Worm (Caenorhabditis elegans): ENCODE data around the gene klf-2.

klf-2 gene

ce11 chrV:20654350-20654749 lies 31.1 kb upstream of the klf-2 start, which contains the start of gene mnr-1:
TSS of gene mnr-1 (plus strand) at chrV:20654650.
- TF ChIP-seq lin-26 (GFP tag; IDR thresholded peaks at IDR 0.05) (no peak), F57C9.4 (tag; optimal IDR thresholded peaks at IDR 0.05) (no peak), T07F8.4 (tag; optimal IDR thresholded peaks at IDR 0.05) (no peak)

DNA sequence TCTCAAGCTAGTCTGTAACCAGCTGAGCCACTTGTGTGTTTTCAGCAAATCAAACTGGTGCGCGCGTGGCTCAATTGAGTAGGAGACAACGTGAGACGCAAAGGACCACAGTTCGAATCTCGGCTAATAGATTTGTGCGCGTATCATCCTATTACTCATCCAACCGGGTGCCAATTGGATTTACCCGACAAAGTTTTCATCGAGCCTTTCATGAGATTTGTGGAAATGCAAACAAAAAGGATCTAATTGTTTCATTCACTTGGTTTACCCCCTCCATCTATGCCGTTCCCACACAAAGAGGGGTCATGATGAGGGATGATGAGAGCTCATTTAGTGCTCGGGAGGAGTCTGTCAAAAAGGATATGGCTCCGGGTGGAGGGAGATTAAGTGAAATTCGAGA lies 30.3 kb upstream of the klf-2 start:
- TF ChIP-seq rpc-1 (optimal IDR thresholded peaks at IDR 0.05) (no peak), rpc-1 (tag; optimal IDR thresholded peaks at IDR 0.05) (peak; percentile 27), athp-1 (tag; optimal IDR thresholded peaks at IDR 0.05) (no peak), bed-1 (GFP tag; IDR thresholded peaks at IDR 0.05) (0 out of 2 replicates have a peak, but pooled peaks have one; percentile 50)

- TF ChIP-seq F37B4.10 (GFP tag; IDR thresholded peaks at IDR 0.05) (no peak), F57A8.1 (GFP tag; optimal IDR thresholded peaks at IDR 0.05) (no peak), tbp1 (GFP tag; optimal IDR thresholded peaks at IDR 0.05) (no peak), nhr-27 (tag; optimal IDR thresholded peaks at IDR 0.05) (no peak), B0336.3 (GFP tag; IDR thresholded peaks at IDR 0.05) (no peak), B0035.1 (tag; optimal IDR thresholded peaks at IDR 0.05) (no peak), nfyb-1 (GFP tag; IDR thresholded peaks at IDR 0.05) (no peak), bed-1 (GFP tag; IDR thresholded peaks at IDR 0.05) (no peak), K12H6.12 (tag; optimal IDR thresholded peaks at IDR 0.05) (no peak), F57C9.4 (tag; optimal IDR thresholded peaks at IDR 0.05) (no peak), D2030.7 (GFP tag; IDR thresholded peaks at IDR 0.05) (no peak), snpc-3.4 (tag; optimal IDR thresholded peaks at IDR 0.05) (no peak), nfya-1 (tag; optimal IDR thresholded peaks at IDR 0.05; ENCODE audit: borderline replicate concordance, insufficient read depth) (no peak), unc-130 (GFP tag; optimal IDR thresholded peaks at IDR 0.05) (no peak), egl-18 (GFP tag; IDR thresholded peaks at IDR 0.05) (no peak), atf-7 (tag; optimal IDR thresholded peaks at IDR 0.05) (no peak), lin-54 (GFP tag; optimal IDR thresholded peaks at IDR 0.05) (no peak), Y95B8A.8 (GFP tag; IDR thresholded peaks at IDR 0.05) (no peak)
Observed at ce11 chrV:20656626-20657025, 28.9 kb upstream of the klf-2 start.

DNA sequence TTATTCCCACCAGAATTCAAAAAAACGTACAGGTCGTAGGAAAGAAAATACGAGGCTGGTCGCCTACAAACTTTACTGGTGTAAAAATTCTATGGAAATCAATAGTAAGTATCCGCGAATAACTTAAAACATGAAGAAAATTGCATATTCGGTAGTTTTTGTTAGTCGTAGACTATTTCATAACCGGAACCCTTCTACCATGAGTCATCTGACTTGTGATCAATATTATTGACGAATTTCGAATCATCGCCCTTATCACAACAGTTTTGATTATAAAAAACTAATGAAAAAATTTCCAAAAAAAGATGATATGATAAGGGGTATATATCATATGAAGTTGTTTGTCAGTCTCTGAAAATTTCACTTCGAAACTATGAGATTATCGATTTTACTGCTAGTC lies 25.5 kb upstream of the klf-2 start, which contains the start of gene W01F3.2:
W01F3.2 (plus strand) TSS at position 301 of the 400 bp plus-strand sequence.
- no peak for TF ChIP-seq xnd-1 (tag; optimal IDR thresholded peaks at IDR 0.05)
- TF ChIP-seq dpl-1 (GFP tag; optimal IDR thresholded peaks at IDR 0.05): no peak
- TF ChIP-seq cebp-1 (GFP tag; IDR thresholded peaks at IDR 0.05): no peak
- peak; percentile 47 for TF ChIP-seq cebp-1 (tag; optimal IDR thresholded peaks at IDR 0.05)

ce11 chrV:20662474-20662873 lies 23.0 kb upstream of the klf-2 start:
- TF ChIP-seq lin-54 (GFP tag; optimal IDR thresholded peaks at IDR 0.05): no peak
- TF ChIP-seq hmg-1.2 (GFP tag; IDR thresholded peaks at IDR 0.05): no peak

ce11 chrV:20663736-20664135 lies 21.7 kb upstream of the klf-2 start:
- TF ChIP-seq ccch-3 (GFP tag; optimal IDR thresholded peaks at IDR 0.05): no peak

DNA sequence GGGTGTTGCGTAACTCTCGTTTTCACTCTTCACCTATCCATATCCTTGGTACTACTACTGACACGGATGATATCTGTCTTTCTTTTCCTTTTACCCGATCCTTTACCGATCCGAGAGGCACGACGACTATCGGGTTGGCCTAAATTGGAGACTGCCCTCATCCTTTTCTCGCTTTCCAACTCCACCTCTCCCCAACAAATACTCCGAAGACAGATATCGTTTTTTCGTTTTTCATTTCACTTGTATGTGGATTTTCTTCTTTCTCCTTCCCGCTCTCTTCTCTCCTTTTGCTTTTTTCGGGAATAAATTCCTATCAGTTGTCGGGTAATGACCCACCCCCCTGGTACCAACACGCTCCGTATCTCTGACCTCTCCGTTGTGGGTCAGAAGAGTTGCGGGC lies 20.6 kb upstream of the klf-2 start:
- no peak for TF ChIP-seq sdz-38 (tag; optimal IDR thresholded peaks at IDR 0.05)
- TF ChIP-seq fkh-3 (tag; optimal IDR thresholded peaks at IDR 0.05): no peak
- no peak for TF ChIP-seq egl-18 (GFP tag; IDR thresholded peaks at IDR 0.05)
- no peak for TF ChIP-seq athp-1 (tag; optimal IDR thresholded peaks at IDR 0.05)
- no peak for TF ChIP-seq Y67H2A.10 (GFP tag; conservative IDR thresholded peaks at IDR 0.05)
- TF ChIP-seq T07F8.4 (tag; optimal IDR thresholded peaks at IDR 0.05): no peak
- TF ChIP-seq ets-4 (GFP tag; optimal IDR thresholded peaks at IDR 0.05): no peak
- no peak for TF ChIP-seq Y53G8AR.9 (GFP tag; conservative IDR thresholded peaks at IDR 0.05)
- TF ChIP-seq nhr-80 (tag; optimal IDR thresholded peaks at IDR 0.05): no peak
- no peak for TF ChIP-seq madf-10 (tag; optimal IDR thresholded peaks at IDR 0.05)
- TF ChIP-seq ztf-25 (GFP tag; IDR thresholded peaks at IDR 0.05): no peak
- no peak for TF ChIP-seq unc-62 (GFP tag; optimal IDR thresholded peaks at IDR 0.05)
